Worm (Caenorhabditis elegans): ENCODE results near the gene eif-2Balpha.

The eif-2Balpha gene

DNA sequence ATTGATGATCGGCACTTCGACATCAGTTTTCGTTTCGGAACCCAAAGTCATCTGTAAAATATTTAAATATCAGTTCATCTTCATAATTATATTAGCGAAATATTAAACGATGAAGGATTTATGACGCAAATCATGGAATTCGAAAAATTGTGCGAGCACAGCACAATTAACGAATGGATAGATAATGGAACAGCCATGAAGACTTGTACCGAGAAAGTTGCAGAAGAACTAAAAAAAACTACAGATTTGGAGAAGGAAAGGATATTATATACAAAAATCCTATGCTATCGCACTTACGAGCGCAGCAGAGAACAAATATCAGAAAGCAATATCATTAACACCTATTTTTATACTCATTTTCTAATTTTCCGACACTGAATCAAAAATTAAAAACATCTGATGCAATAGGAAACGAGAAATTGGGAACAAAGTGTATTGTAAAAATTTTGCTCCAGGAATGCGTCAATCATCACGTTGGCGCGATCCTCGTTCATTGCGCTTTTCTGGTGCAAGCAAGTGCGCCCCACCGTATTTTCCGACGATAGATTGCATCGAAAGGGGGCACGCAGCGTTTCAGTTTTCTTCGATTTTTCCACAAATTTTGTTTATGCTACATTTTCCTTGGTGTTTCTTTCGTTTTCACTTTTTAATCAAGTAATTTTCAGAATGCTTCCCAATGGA is 21.4 kb upstream of the eif-2Balpha start, which contains the start of the genes clu-1 and prp-40 (continued):
- TF ChIP-seq egl-18 (GFP tag; IDR thresholded peaks at IDR 0.05) = no peak
- TF ChIP-seq bed-2 (GFP tag; IDR thresholded peaks at IDR 0.05) = no peak
- no peak for TF ChIP-seq cebp-2 (GFP tag; IDR thresholded peaks at IDR 0.05)
- peak; percentile 23 for TF ChIP-seq madf-10 (tag; optimal IDR thresholded peaks at IDR 0.05)
- no peak for TF ChIP-seq K11D2.4 (GFP tag; IDR thresholded peaks at IDR 0.05)
- no peak; the same call in 1 of the 2 replicates for TF ChIP-seq zfh-2 (GFP tag; conservative IDR thresholded peaks at IDR 0.05)
- no peak for TF ChIP-seq hrde-1 (tag; optimal IDR thresholded peaks at IDR 0.05; ENCODE audit: borderline replicate concordance)
- no peak for TF ChIP-seq ceh-40 (GFP tag; IDR thresholded peaks at IDR 0.05)
- TF ChIP-seq hmg-1.2 (GFP tag; IDR thresholded peaks at IDR 0.05) = peak; percentile 75
- TF ChIP-seq let-526 (GFP tag; IDR thresholded peaks at IDR 0.05) = no peak

ce11 chrIII:9523581-9523980 is 19.3 kb upstream of the eif-2Balpha start, which contains the start of gene mrps-23:
Gene mrps-23, minus strand, starts transcription at chrIII:9523672.
- TF ChIP-seq K11D2.4 (GFP tag; IDR thresholded peaks at IDR 0.05) (no peak), ztf-26 (tag; optimal IDR thresholded peaks at IDR 0.05) (no peak), gei-17 (GFP tag; optimal IDR thresholded peaks at IDR 0.05) (no peak), madf-3 (GFP tag; IDR thresholded peaks at IDR 0.05) (0 out of 2 replicates have a peak, but pooled peaks have one; percentile 25), F22D6.2 (tag; optimal IDR thresholded peaks at IDR 0.05) (no peak), dox-1 (GFP tag; IDR thresholded peaks at IDR 0.05) (0 out of 2 replicates have a peak, but pooled peaks have one; percentile 33), F55B11.4 (tag; optimal IDR thresholded peaks at IDR 0.05; ENCODE audit: borderline replicate concordance, insufficient read depth) (no peak), ets-4 (GFP tag; optimal IDR thresholded peaks at IDR 0.05) (no peak), F49E8.2 (tag; optimal IDR thresholded peaks at IDR 0.05; ENCODE audit: insufficient read depth) (no peak), attf-5 (GFP tag; optimal IDR thresholded peaks at IDR 0.05) (no peak), unc-130 (GFP tag; optimal IDR thresholded peaks at IDR 0.05) (no peak), ztf-18 (tag; optimal IDR thresholded peaks at IDR 0.05) (peak; percentile 43), hmg-1.2 (GFP tag; IDR thresholded peaks at IDR 0.05) (no peak), ztf-3 (GFP tag; optimal IDR thresholded peaks at IDR 0.05) (no peak), cebp-1 (GFP tag; IDR thresholded peaks at IDR 0.05) (no peak), cebp-1 (tag; optimal IDR thresholded peaks at IDR 0.05) (peak; percentile 13), pbrm-1 (GFP tag; IDR thresholded peaks at IDR 0.05) (0 out of 2 replicates have a peak, but pooled peaks have one; percentile 11), Y67H2A.10 (GFP tag; conservative IDR thresholded peaks at IDR 0.05) (no peak), Y53G8AR.9 (GFP tag; conservative IDR thresholded peaks at IDR 0.05) (0 out of 2 replicates have a peak, but pooled peaks have one; percentile 8), snpc-3.4 (tag; optimal IDR thresholded peaks at IDR 0.05) (no peak), F33H1.4 (GFP tag; IDR thresholded peaks at IDR 0.05) (no peak), cebp-2 (GFP tag; IDR thresholded peaks at IDR 0.05) (no peak), him-1 (tag; optimal IDR thresholded peaks at IDR 0.05) (no peak), K12H6.12 (tag; optimal IDR thresholded peaks at IDR 0.05) (no peak), ztf-25 (GFP tag; IDR thresholded peaks at IDR 0.05) (no peak), die-1 (tag; optimal IDR thresholded peaks at IDR 0.05) (no peak), athp-1 (tag; optimal IDR thresholded peaks at IDR 0.05) (no peak), Y95B8A.8 (GFP tag; IDR thresholded peaks at IDR 0.05) (no peak), atf-7 (tag; optimal IDR thresholded peaks at IDR 0.05) (no peak), mcd-1 (GFP tag; IDR thresholded peaks at IDR 0.05) (0 out of 2 replicates have a peak, but pooled peaks have one; percentile 7), nfya-1 (tag; optimal IDR thresholded peaks at IDR 0.05; ENCODE audit: borderline replicate concordance, insufficient read depth) (no peak), rpc-1 (optimal IDR thresholded peaks at IDR 0.05) (no peak), rpc-1 (tag; optimal IDR thresholded peaks at IDR 0.05) (no peak), xnd-1 (tag; optimal IDR thresholded peaks at IDR 0.05) (no peak), F23B12.7 (tag; optimal IDR thresholded peaks at IDR 0.05; ENCODE audit: insufficient read depth) (peak; percentile 33), zim-3 (tag; optimal IDR thresholded peaks at IDR 0.05) (no peak), snpc-1.1 (tag; optimal IDR thresholded peaks at IDR 0.05; ENCODE audit: insufficient read depth) (no peak), F57A8.1 (GFP tag; optimal IDR thresholded peaks at IDR 0.05) (no peak), pha-4 (tag; optimal IDR thresholded peaks at IDR 0.05) (no peak)

Measured in whole organism, young adult.